Fruit fly (Drosophila melanogaster) S2 (cell line): ENCODE measurements around the gene Cnot4.

Experiments used
- CG8478 ChIP-seq: fragments of >200 bp; optimal IDR thresholded peaks from 2 replicates; lab custom pipeline; 2018
- CTCF ChIP-seq, 2 experiments: fragments of >200 bp; optimal IDR thresholded peaks; 2 replicates each; lab custom pipeline; 2018

- TF ChIP-seq CTCF (optimal IDR thresholded peaks at IDR 0.05; lab: Kevin White, UChicago) (no peak), CG8478 (lab: Kevin White, UChicago) (no peak)
Measured at dm6 chr2L:10356508-10356907, 40.0 kb upstream of the Cnot4 start, which contains the start of the genes CtsL4 and ClpP.
